Worm (Caenorhabditis elegans) whole organism, L1 larva: Measurements from ENCODE around the gene K02D10.1.

Experiments
- C16A3.4 ChIP-seq: fragments of 150-350 bp; optimal IDR thresholded peaks from 2 replicates; lab custom pipeline; 2014; ENCODE audit warnings: missing biosample characterization, missing genetic modification characterization
- C34B4.2 ChIP-seq: sonication (generic microtip); optimal IDR thresholded peaks from 2 replicates; lab custom pipeline; 2017; ENCODE audit warnings: mild to moderate bottlenecking, missing genetic modification characterization, missing compliant biosample characterization
- Y116A8C.19 ChIP-seq: sonication (generic microtip); optimal IDR thresholded peaks from 2 replicates; lab custom pipeline; 2016; ENCODE audit warnings: missing compliant biosample characterization, missing genetic modification characterization, borderline replicate concordance
- aha-1 ChIP-seq: fragments of 150-350 bp; optimal IDR thresholded peaks from 2 replicates; lab custom pipeline; 2014; ENCODE audit warnings: missing biosample characterization, missing genetic modification characterization
- ama-1 ChIP-seq: fragments of 150-350 bp; optimal IDR thresholded peaks from 2 replicates; lab custom pipeline; 2014
- ceh-63 ChIP-seq: fragments of 200-800 bp; sonication (Bioruptor generic); optimal IDR thresholded peaks from 2 replicates; lab custom pipeline; 2018; ENCODE audit warnings: mild to moderate bottlenecking, missing genetic modification characterization, missing compliant biosample characterization
- ceh-90 ChIP-seq: sonication (generic microtip); optimal IDR thresholded peaks from 2 replicates; lab custom pipeline; 2016; ENCODE audit warnings: missing genetic modification characterization, missing compliant biosample characterization
- dpl-1 ChIP-seq, 3 experiments: fragments of 150-350 bp in 2 of 3; sonication (generic microtip) in 1 of 3; optimal IDR thresholded peaks; 2 replicates each; lab custom pipeline; 2014 to 2017; ENCODE audit warnings: missing biosample characterization in 3 of 3, missing genetic modification characterization in 3 of 3, missing genetic modification reagents in 3 of 3
- dsc-1 ChIP-seq: sonication (generic microtip); optimal IDR thresholded peaks from 2 replicates; lab custom pipeline; 2016; ENCODE audit warnings: mild to moderate bottlenecking, missing genetic modification characterization, missing compliant biosample characterization
- efl-1 ChIP-seq, 4 experiments: fragments of 150-350 bp; optimal IDR thresholded peaks in 3 of 4; peaks in 1 of 4; 1 replicate in 1 of 4; 2 replicates in 3 of 4; lab custom pipeline; 2014; ENCODE audit warnings: missing biosample characterization in 2 of 4, missing genetic modification characterization in 2 of 4, missing genetic modification reagents in 2 of 4
- efl-3 ChIP-seq: fragments of 200-800 bp; sonication (Bioruptor generic); optimal IDR thresholded peaks from 2 replicates; lab custom pipeline; 2018; ENCODE audit warnings: mild to moderate bottlenecking, missing genetic modification characterization, missing compliant biosample characterization
- elt-2 ChIP-seq: sonication (generic microtip); optimal IDR thresholded peaks from 2 replicates; lab custom pipeline; 2016; ENCODE audit warnings: missing genetic modification characterization, mild to moderate bottlenecking, inconsistent platforms, missing compliant biosample characterization, missing genetic modification reagents
- fkh-10 ChIP-seq: sonication (generic microtip); optimal IDR thresholded peaks from 2 replicates; lab custom pipeline; 2017; ENCODE audit warnings: missing biosample characterization, missing genetic modification reagents, missing genetic modification characterization
- fkh-4 ChIP-seq: sonication (generic microtip); optimal IDR thresholded peaks from 2 replicates; lab custom pipeline; 2016; ENCODE audit warnings: missing compliant biosample characterization, missing genetic modification characterization, borderline replicate concordance
- fkh-8 ChIP-seq: sonication (generic microtip); optimal IDR thresholded peaks from 2 replicates; lab custom pipeline; 2016; ENCODE audit warnings: mild to moderate bottlenecking, missing genetic modification characterization, missing compliant biosample characterization
- fos-1 ChIP-seq: fragments of 150-350 bp; optimal IDR thresholded peaks from 2 replicates; lab custom pipeline; 2014; ENCODE audit warnings: missing biosample characterization, missing genetic modification characterization
- hlh-17 ChIP-seq: fragments of 200-800 bp; sonication (Bioruptor generic); optimal IDR thresholded peaks from 2 replicates; lab custom pipeline; 2018; ENCODE audit warnings: missing genetic modification characterization, mild to moderate bottlenecking, missing compliant biosample characterization, moderate library complexity, borderline replicate concordance
- hlh-4 ChIP-seq: sonication (generic microtip); optimal IDR thresholded peaks from 2 replicates; lab custom pipeline; 2016; ENCODE audit warnings: mild to moderate bottlenecking, missing genetic modification characterization, missing compliant biosample characterization
- hpl-2 ChIP-seq: fragments of 150-350 bp; optimal IDR thresholded peaks from 2 replicates; lab custom pipeline; 2014; ENCODE audit warnings: missing biosample characterization, missing genetic modification reagents, missing genetic modification characterization
- irx-1 ChIP-seq: sonication (generic microtip); optimal IDR thresholded peaks from 2 replicates; lab custom pipeline; 2016; ENCODE audit warnings: missing genetic modification characterization, missing compliant biosample characterization
- lin-15B ChIP-seq: fragments of 150-350 bp; sonication (generic microtip); optimal IDR thresholded peaks from 3 replicates; lab custom pipeline; 2014; ENCODE audit warnings: missing biosample characterization, missing genetic modification characterization
- lin-35 ChIP-seq, 2 experiments: fragments of 150-350 bp; optimal IDR thresholded peaks; 2 replicates each; lab custom pipeline; 2014; ENCODE audit warnings: missing biosample characterization in 2 of 2, missing genetic modification characterization in 2 of 2, missing genetic modification reagents in 2 of 2
- mab-9 ChIP-seq: fragments of 200-800 bp; sonication (Bioruptor generic); IDR thresholded peaks from 2 replicates; pipeline ENCODE4 v1.3.6; 2022; ENCODE audit warnings: missing genetic modification reagents, missing genetic modification characterization, missing compliant biosample characterization
- mdl-1 ChIP-seq, 2 experiments: fragments of 150-350 bp; optimal IDR thresholded peaks; 2 replicates each; lab custom pipeline; 2014 to 2017; ENCODE audit warnings: missing biosample characterization in 2 of 2, missing genetic modification characterization in 2 of 2, inconsistent platforms in 1 of 2
- mep-1 ChIP-seq: fragments of 150-350 bp; optimal IDR thresholded peaks from 2 replicates; lab custom pipeline; 2014; ENCODE audit warnings: missing biosample characterization, missing genetic modification characterization
- nhr-20 ChIP-seq: sonication (generic microtip); optimal IDR thresholded peaks from 2 replicates; lab custom pipeline; 2016; ENCODE audit warnings: mild to moderate bottlenecking, missing genetic modification characterization, missing compliant biosample characterization
- nhr-28 ChIP-seq: fragments of 150-350 bp; optimal IDR thresholded peaks from 2 replicates; lab custom pipeline; 2014; ENCODE audit warnings: missing biosample characterization, missing genetic modification characterization
- nhr-76 ChIP-seq: sonication (generic microtip); optimal IDR thresholded peaks from 2 replicates; lab custom pipeline; 2017; ENCODE audit warnings: missing biosample characterization, missing genetic modification characterization
- nhr-84 ChIP-seq: sonication (generic microtip); optimal IDR thresholded peaks from 2 replicates; lab custom pipeline; 2017; ENCODE audit warnings: missing biosample characterization, missing genetic modification characterization
- pag-3 ChIP-seq: sonication (generic microtip); optimal IDR thresholded peaks from 2 replicates; lab custom pipeline; 2017; ENCODE audit warnings: missing genetic modification characterization, mild to moderate bottlenecking, missing compliant biosample characterization, antibody characterized with exemption, borderline replicate concordance; ENCODE audit not compliant: insufficient read depth
- skn-1 ChIP-seq: fragments of 150-350 bp; optimal IDR thresholded peaks from 2 replicates; lab custom pipeline; 2014; ENCODE audit warnings: missing biosample characterization, missing genetic modification characterization
- snu-23 ChIP-seq: sonication (generic microtip); optimal IDR thresholded peaks from 2 replicates; lab custom pipeline; 2016; ENCODE audit warnings: missing genetic modification characterization, missing compliant biosample characterization
- sox-4 ChIP-seq: sonication (generic microtip); optimal IDR thresholded peaks from 2 replicates; lab custom pipeline; 2016; ENCODE audit warnings: missing genetic modification characterization, missing compliant biosample characterization
- sptf-1 ChIP-seq: fragments of 150-350 bp; optimal IDR thresholded peaks from 2 replicates; lab custom pipeline; 2014; ENCODE audit warnings: missing biosample characterization, missing genetic modification characterization
- sup-37 ChIP-seq: fragments of 200-800 bp; sonication (Bioruptor generic); optimal IDR thresholded peaks from 2 replicates; lab custom pipeline; 2018; ENCODE audit warnings: mild to moderate bottlenecking, missing genetic modification characterization, missing compliant biosample characterization
- swsn-7 ChIP-seq: sonication (generic microtip); optimal IDR thresholded peaks from 2 replicates; lab custom pipeline; 2016; ENCODE audit warnings: missing genetic modification characterization, missing compliant biosample characterization
- tlp-1 ChIP-seq: fragments of 150-350 bp; optimal IDR thresholded peaks from 2 replicates; lab custom pipeline; 2014; ENCODE audit warnings: missing biosample characterization, missing genetic modification characterization
- unc-86 ChIP-seq: sonication (generic microtip); optimal IDR thresholded peaks from 2 replicates; lab custom pipeline; 2016; ENCODE audit warnings: missing genetic modification characterization, missing compliant biosample characterization
- vab-15 ChIP-seq: sonication (generic microtip); optimal IDR thresholded peaks from 2 replicates; lab custom pipeline; 2017; ENCODE audit warnings: missing genotype, mild to moderate bottlenecking, missing genetic modification characterization, missing compliant biosample characterization
- xbp-1 ChIP-seq: sonication (generic microtip); optimal IDR thresholded peaks from 2 replicates; lab custom pipeline; 2016; ENCODE audit warnings: missing genetic modification characterization, missing compliant biosample characterization
- zag-1 ChIP-seq: fragments of 150-350 bp; optimal IDR thresholded peaks from 2 replicates; lab custom pipeline; 2014; ENCODE audit warnings: missing biosample characterization, missing genetic modification characterization
- zip-4 ChIP-seq: fragments of 200-800 bp; sonication (Bioruptor generic); optimal IDR thresholded peaks from 2 replicates; lab custom pipeline; 2018; ENCODE audit warnings: mild to moderate bottlenecking, missing genetic modification characterization, moderate library complexity, missing compliant biosample characterization

K02D10.1 gene

DNA sequence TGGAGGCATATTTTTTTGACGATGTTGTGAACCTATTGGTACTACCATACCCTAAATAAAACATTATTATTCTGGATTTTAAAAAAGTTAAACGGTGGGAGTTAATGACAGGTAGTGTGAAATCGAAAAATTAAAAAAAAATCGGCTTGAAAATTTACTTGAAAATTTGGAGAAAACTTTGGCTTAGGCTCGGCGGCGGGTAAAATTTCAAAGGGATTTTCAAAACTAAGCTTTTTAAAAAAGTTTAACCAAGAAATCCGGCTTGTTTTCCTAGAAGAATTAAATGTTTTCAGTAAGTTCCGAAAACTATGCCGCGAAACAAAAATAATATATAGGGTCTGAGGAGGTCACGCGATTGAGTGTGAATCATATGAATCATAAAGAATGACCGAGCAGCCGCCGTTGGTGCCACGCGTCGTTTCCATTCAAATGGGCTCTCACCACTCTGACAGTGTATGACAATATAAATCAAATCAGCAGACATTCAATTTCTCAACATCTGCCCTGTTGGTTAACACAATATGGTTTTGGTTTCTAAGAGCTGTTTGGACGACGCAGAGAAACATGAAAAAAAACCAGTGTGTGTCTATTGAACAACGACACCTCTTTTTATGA is 8.2 kb upstream of the K02D10.1 start, which contains the start of gene aak-1:
TSS of gene aak-1 (minus strand) at position 51 of the 615 bp plus-strand sequence.
- no peak for TF ChIP-seq hpl-2 (GFP tag; lab: Kevin White, UChicago)
- TF ChIP-seq fos-1 (tag; lab: Kevin White, UChicago) = no peak
- TF ChIP-seq zag-1 (tag; lab: Kevin White, UChicago) = no peak
- no peak for TF ChIP-seq skn-1 (tag; lab: Kevin White, UChicago)
- no peak for TF ChIP-seq ama-1
- peak; percentile 66 for TF ChIP-seq dsc-1 (tag; lab: Kevin White, UChicago)
- no peak for TF ChIP-seq mdl-1 (tag; optimal IDR thresholded peaks at IDR 0.05; lab: Kevin White, UChicago)
- no peak for TF ChIP-seq ceh-90 (tag; lab: Kevin White, UChicago)
- TF ChIP-seq sptf-1 (tag; lab: Kevin White, UChicago) = no peak
- TF ChIP-seq efl-3 (GFP tag; lab: Kevin White, UChicago) = no peak
- TF ChIP-seq dpl-1 (GFP tag; optimal IDR thresholded peaks at IDR 0.05; lab: Kevin White, UChicago) = no peak
- TF ChIP-seq sup-37 = no peak
- TF ChIP-seq mep-1 (tag; lab: Kevin White, UChicago) = no peak
- TF ChIP-seq nhr-20 = no peak
- TF ChIP-seq C16A3.4 = no peak
- TF ChIP-seq C34B4.2 = no peak
- TF ChIP-seq fkh-10 = no peak
- TF ChIP-seq swsn-7 = no peak
- no peak for TF ChIP-seq efl-1 (optimal IDR thresholded peaks at IDR 0.05; lab: Kevin White, UChicago)
- peak in 1 of 2 experiments; percentile 86 for TF ChIP-seq efl-1 (GFP tag; optimal IDR thresholded peaks at IDR 0.05 in 1 of 2; lab: Kevin White, UChicago)
- no peak for TF ChIP-seq lin-15B (tag; lab: Kevin White, UChicago)
- no peak for TF ChIP-seq fkh-8 (tag; lab: Kevin White, UChicago)
- TF ChIP-seq nhr-28 (tag; lab: Kevin White, UChicago) = no peak
- TF ChIP-seq Y116A8C.19 (tag; lab: Kevin White, UChicago) = no peak
- TF ChIP-seq hlh-17 (GFP tag; lab: Kevin White, UChicago) = no peak
- TF ChIP-seq fkh-4 = peak; percentile 7
- TF ChIP-seq aha-1 = no peak
- no peak for TF ChIP-seq nhr-76

DNA sequence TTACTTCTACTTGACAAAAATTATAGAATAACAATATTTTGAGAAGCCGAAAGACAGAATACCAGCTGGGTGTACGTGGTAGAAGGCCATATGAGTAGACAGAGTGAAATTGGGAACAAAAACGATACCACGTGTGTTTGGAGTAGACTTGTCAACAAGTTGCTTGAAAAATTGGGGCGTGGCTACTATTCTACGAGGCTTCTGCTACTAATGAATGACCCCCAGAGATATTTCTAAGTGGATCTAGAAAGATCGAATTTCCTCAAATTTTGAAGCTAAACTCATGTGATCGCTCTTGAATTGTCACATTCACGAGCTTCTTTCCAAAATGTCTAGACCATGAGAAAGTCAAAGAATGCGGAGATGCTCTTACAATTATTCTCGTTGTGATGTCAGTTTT is 7.3 kb upstream of the K02D10.1 start:
- TF ChIP-seq dsc-1 (tag; lab: Kevin White, UChicago) (peak; percentile 56), snu-23 (no peak), fkh-4 (peak; percentile 21)
- TF ChIP-seq, all 84 proteins: peak for 2

DNA sequence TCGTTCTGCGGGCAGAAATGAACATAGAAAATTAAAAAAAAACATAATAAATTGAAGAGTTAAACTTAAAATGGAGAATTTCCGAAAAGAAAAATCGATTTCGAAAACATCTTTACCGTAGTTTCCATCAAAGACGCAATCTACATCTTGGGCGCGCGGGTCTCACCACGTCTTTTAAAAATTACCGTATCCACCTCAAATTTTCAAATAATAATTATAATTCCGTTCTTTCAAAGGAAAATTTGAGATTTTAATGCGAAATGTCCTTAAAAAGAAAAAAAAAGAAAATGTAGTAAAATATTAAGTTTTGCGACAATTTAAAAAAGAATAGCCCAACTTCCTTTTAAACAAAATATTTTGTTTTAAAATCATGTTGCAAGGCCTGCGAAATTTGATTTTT is 6.2 kb upstream of the K02D10.1 start:
- TF ChIP-seq efl-1 (optimal IDR thresholded peaks at IDR 0.05; lab: Kevin White, UChicago) (no peak), efl-1 (GFP tag; optimal IDR thresholded peaks at IDR 0.05 in 1 of 2; lab: Kevin White, UChicago) (peak in 1 of 2 experiments; percentile 79), hlh-4 (no peak), unc-86 (tag; lab: Kevin White, UChicago) (no peak), elt-2 (tag; lab: Kevin White, UChicago) (no peak)

DNA sequence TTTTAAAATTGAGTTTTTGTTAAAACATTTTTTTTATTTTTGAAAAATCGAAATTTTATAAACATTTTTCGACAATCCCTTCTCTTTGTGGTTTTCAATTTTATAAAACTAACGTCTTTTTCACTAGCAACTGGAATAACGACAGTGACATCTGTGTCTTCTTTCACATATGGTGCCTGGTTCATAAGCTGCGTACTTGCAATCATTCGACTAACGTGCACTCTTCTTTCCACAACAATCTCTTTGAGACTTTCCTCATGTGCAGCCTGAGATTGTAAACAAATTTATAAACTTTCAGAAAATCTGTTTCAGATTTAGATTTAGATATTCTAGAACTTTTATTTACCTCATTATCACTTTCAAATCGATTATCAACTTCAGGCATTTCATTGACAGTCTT is 4.3 kb upstream of the K02D10.1 start:
- TF ChIP-seq dsc-1 (tag; lab: Kevin White, UChicago) (peak; percentile 60), elt-2 (tag; lab: Kevin White, UChicago) (no peak)

DNA sequence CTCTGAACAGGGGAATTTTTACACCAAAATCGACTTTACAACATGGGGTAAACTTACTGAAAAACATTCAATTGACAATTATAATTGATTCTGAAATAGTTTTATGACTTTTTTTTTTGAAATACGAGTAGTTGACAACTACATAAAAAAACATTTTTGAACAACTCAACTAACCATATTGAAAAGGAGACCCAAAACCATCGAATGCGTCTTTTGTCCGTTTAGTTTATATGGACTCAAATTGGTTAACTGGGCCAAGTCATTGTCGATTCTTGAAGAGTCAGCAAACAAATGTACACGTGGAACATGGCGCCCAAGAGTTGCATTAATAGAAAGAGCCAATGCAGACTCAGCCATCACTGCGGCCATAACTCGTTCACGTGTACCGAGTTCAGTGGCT is 2.9 kb upstream of the K02D10.1 start:
- TF ChIP-seq mab-9 (GFP tag; lab: Robert Waterston, UW) (no peak), pag-3 (tag; lab: Kevin White, UChicago) (no peak), irx-1 (tag; lab: Kevin White, UChicago) (no peak), xbp-1 (tag; lab: Kevin White, UChicago) (no peak), sox-4 (tag; lab: Kevin White, UChicago) (no peak), sptf-1 (tag; lab: Kevin White, UChicago) (no peak), vab-15 (tag; lab: Kevin White, UChicago) (no peak), lin-35 (GFP tag; optimal IDR thresholded peaks at IDR 0.05; lab: Kevin White, UChicago) (no peak), sup-37 (no peak), tlp-1 (no peak), zip-4 (no peak), ceh-63 (no peak), hpl-2 (GFP tag; lab: Kevin White, UChicago) (no peak), nhr-84 (tag; lab: Kevin White, UChicago) (no peak)
